Fruit fly (Drosophila melanogaster) whole organism, embryonic: Measurements from ENCODE around the gene CG7342.

Experiments
- ATbp ChIP-seq: fragments of 200-800 bp; sonication (Bioruptor generic); optimal IDR thresholded peaks from 2 replicates; lab custom pipeline; 2017; ENCODE audit warnings: missing biosample characterization, mild to moderate bottlenecking, missing genetic modification characterization, missing genetic modification reagents
- Aef1 ChIP-seq: fragments of 200-800 bp; sonication (Bioruptor generic); IDR thresholded peaks from 3 replicates; pipeline ENCODE4 v1.3.6; 2022; ENCODE audit warnings: missing biosample characterization, missing genetic modification characterization
- Antp ChIP-seq: fragments of 200-800 bp; sonication (Bioruptor generic); optimal IDR thresholded peaks from 3 replicates; lab custom pipeline; 2016; ENCODE audit warnings: missing biosample characterization, missing genetic modification characterization
- Atf-2 ChIP-seq: fragments of 200-800 bp; sonication (Bioruptor generic); optimal IDR thresholded peaks from 2 replicates; lab custom pipeline; 2016; ENCODE audit warnings: missing biosample characterization, missing genetic modification characterization
- CG10462 ChIP-seq: fragments of 200-800 bp; sonication (Bioruptor generic); optimal IDR thresholded peaks from 2 replicates; lab custom pipeline; 2016; ENCODE audit warnings: missing biosample characterization, missing genetic modification characterization
- CG10654 ChIP-seq: fragments of 200-800 bp; sonication (Bioruptor generic); optimal IDR thresholded peaks from 2 replicates; lab custom pipeline; 2016; ENCODE audit warnings: missing biosample characterization, missing genetic modification characterization
- CG11560 ChIP-seq: fragments of 200-800 bp; sonication (Bioruptor generic); IDR thresholded peaks from 3 replicates; pipeline ENCODE4 v1.3.6; 2022; ENCODE audit warnings: missing biosample characterization, missing genetic modification characterization
- CG12071 ChIP-seq: fragments of 200-800 bp; sonication (Bioruptor generic); optimal IDR thresholded peaks from 3 replicates; lab custom pipeline; 2018; ENCODE audit warnings: missing biosample characterization, mild to moderate bottlenecking, missing genetic modification characterization
- CG13775 ChIP-seq: fragments of 200-800 bp; sonication (Bioruptor generic); optimal IDR thresholded peaks from 3 replicates; lab custom pipeline; 2017; ENCODE audit warnings: missing biosample characterization, mild to moderate bottlenecking, missing genetic modification characterization
- CG2712 ChIP-seq: fragments of 200-800 bp; optimal IDR thresholded peaks from 3 replicates; lab custom pipeline; 2019; ENCODE audit warnings: missing biosample characterization, mild to moderate bottlenecking, missing genetic modification characterization, moderate library complexity
- CG3065 ChIP-seq: fragments of 200-800 bp; sonication (Bioruptor generic); optimal IDR thresholded peaks from 2 replicates; lab custom pipeline; 2016; ENCODE audit warnings: missing biosample characterization, missing genetic modification characterization
- CG5180 ChIP-seq: fragments of 200-800 bp; sonication (Bioruptor generic); optimal IDR thresholded peaks from 3 replicates; lab custom pipeline; 2017; ENCODE audit warnings: missing biosample characterization, missing genetic modification characterization, mild to moderate bottlenecking, moderate library complexity, missing genetic modification reagents
- CG6689 ChIP-seq: fragments of 200-800 bp; sonication (Bioruptor generic); IDR thresholded peaks from 2 replicates; pipeline ENCODE4 v1.3.6; 2022; ENCODE audit warnings: missing biosample characterization, missing genetic modification characterization
- CG7745 ChIP-seq: fragments of 200-800 bp; sonication (Bioruptor generic); optimal IDR thresholded peaks from 2 replicates; lab custom pipeline; 2018; ENCODE audit warnings: missing biosample characterization, mild to moderate bottlenecking, missing genetic modification characterization, moderate library complexity
- CG7987 ChIP-seq: fragments of 200-800 bp; sonication (Bioruptor generic); optimal IDR thresholded peaks from 2 replicates; lab custom pipeline; 2018; ENCODE audit warnings: missing biosample characterization, mild to moderate bottlenecking, missing genetic modification characterization, moderate library complexity
- CG8290 ChIP-seq, 3 experiments: fragments of 200-800 bp; sonication (Bioruptor generic); optimal IDR thresholded peaks; 2 replicates each; lab custom pipeline; 2016 to 2019; ENCODE audit warnings: missing biosample characterization in 3 of 3, missing genetic modification characterization in 3 of 3, mild to moderate bottlenecking in 2 of 3, moderate library complexity in 1 of 3
- CG9215 ChIP-seq: fragments of 200-800 bp; sonication (Bioruptor generic); IDR thresholded peaks from 2 replicates; pipeline ENCODE4 v1.3.6; 2022; ENCODE audit warnings: missing biosample characterization, missing genetic modification characterization
- CG9817 ChIP-seq: fragments of 200-800 bp; sonication (Bioruptor generic); optimal IDR thresholded peaks from 2 replicates; lab custom pipeline; 2018; ENCODE audit warnings: missing biosample characterization, mild to moderate bottlenecking, missing genetic modification characterization, moderate library complexity
- CG9932 ChIP-seq: fragments of 200-800 bp; sonication (Bioruptor generic); IDR thresholded peaks from 2 replicates; pipeline ENCODE4 v1.3.6; 2022; ENCODE audit warnings: missing biosample characterization, missing genetic modification characterization
- Dll ChIP-seq: fragments of 200-800 bp; sonication (Bioruptor generic); IDR thresholded peaks from 4 replicates; pipeline ENCODE4 v1.3.6; 2022; ENCODE audit warnings: missing biosample characterization, missing genetic modification characterization; ENCODE audit not compliant: partially characterized antibody
- Ets97D ChIP-seq: fragments of 200-800 bp; sonication (Bioruptor generic); optimal IDR thresholded peaks from 3 replicates; lab custom pipeline; 2016; ENCODE audit warnings: missing biosample characterization, missing genetic modification characterization
- H15 ChIP-seq: fragments of 200-800 bp; sonication (Bioruptor generic); IDR thresholded peaks from 3 replicates; pipeline ENCODE4 v1.3.6; 2022; ENCODE audit warnings: missing biosample characterization, missing genetic modification characterization
- Kr ChIP-seq: fragments of 200-800 bp; sonication (Bioruptor generic); optimal IDR thresholded peaks from 2 replicates; lab custom pipeline; 2017; ENCODE audit warnings: missing biosample characterization, mild to moderate bottlenecking, missing genetic modification characterization
- Lim3 ChIP-seq: fragments of 200-800 bp; sonication (Bioruptor generic); IDR thresholded peaks from 2 replicates; pipeline ENCODE4 v1.3.6; 2022; ENCODE audit warnings: missing biosample characterization, missing genetic modification characterization
- Mad ChIP-seq: fragments of 200-800 bp; sonication (Bioruptor generic); optimal IDR thresholded peaks from 2 replicates; lab custom pipeline; 2016; ENCODE audit warnings: missing biosample characterization, missing genetic modification characterization
- Ravus ChIP-seq: fragments of 200-800 bp; sonication (Bioruptor generic); IDR thresholded peaks from 2 replicates; pipeline ENCODE4 v1.3.6; 2022; ENCODE audit warnings: missing biosample characterization, missing genetic modification characterization
- Sry-β ChIP-seq: fragments of 200-800 bp; sonication (Bioruptor generic); optimal IDR thresholded peaks from 2 replicates; lab custom pipeline; 2018; ENCODE audit warnings: missing biosample characterization, mild to moderate bottlenecking, missing genetic modification characterization, moderate library complexity
- Sry-δ ChIP-seq: fragments of 200-800 bp; sonication (Bioruptor generic); optimal IDR thresholded peaks from 2 replicates; lab custom pipeline; 2016; ENCODE audit warnings: missing biosample characterization, missing genetic modification characterization
- Taf1 ChIP-seq: fragments of 200-800 bp; sonication (Bioruptor generic); IDR thresholded peaks from 2 replicates; pipeline ENCODE4 v1.3.6; 2022; ENCODE audit warnings: missing biosample characterization, missing genetic modification characterization
- abd-A ChIP-seq: fragments of 200-800 bp; sonication (Bioruptor generic); optimal IDR thresholded peaks from 3 replicates; lab custom pipeline; 2019; ENCODE audit warnings: missing biosample characterization, mild to moderate bottlenecking, missing genetic modification characterization, moderate library complexity
- ap ChIP-seq: fragments of 200-800 bp; sonication (Bioruptor generic); IDR thresholded peaks from 2 replicates; pipeline ENCODE4 v1.3.6; 2022; ENCODE audit warnings: missing biosample characterization, missing genetic modification characterization
- bbx ChIP-seq: fragments of 200-800 bp; sonication (Bioruptor generic); IDR thresholded peaks from 2 replicates; pipeline ENCODE4 v1.3.6; 2022; ENCODE audit warnings: missing biosample characterization, missing genetic modification characterization; ENCODE audit not compliant: partially characterized antibody
- btn ChIP-seq: fragments of 200-800 bp; sonication (Bioruptor generic); optimal IDR thresholded peaks from 2 replicates; lab custom pipeline; 2016; ENCODE audit warnings: missing biosample characterization, missing genetic modification characterization
- cas ChIP-seq: fragments of 200-800 bp; sonication (Bioruptor generic); IDR thresholded peaks from 2 replicates; pipeline ENCODE4 v1.3.6; 2022; ENCODE audit warnings: missing biosample characterization, missing genetic modification characterization
- fd102C ChIP-seq: fragments of 200-800 bp; sonication (Bioruptor generic); optimal IDR thresholded peaks from 2 replicates; lab custom pipeline; 2018; ENCODE audit warnings: missing biosample characterization, mild to moderate bottlenecking, missing genetic modification characterization, moderate library complexity
- grn ChIP-seq: fragments of 200-800 bp; sonication (Bioruptor generic); optimal IDR thresholded peaks from 3 replicates; lab custom pipeline; 2017; ENCODE audit warnings: missing biosample characterization, missing genetic modification characterization
- gsb-n ChIP-seq: fragments of 200-800 bp; sonication (Bioruptor generic); optimal IDR thresholded peaks from 3 replicates; lab custom pipeline; 2018; ENCODE audit warnings: missing biosample characterization, mild to moderate bottlenecking, missing genetic modification characterization
- jumu ChIP-seq: fragments of 200-800 bp; sonication (Bioruptor generic); optimal IDR thresholded peaks from 3 replicates; lab custom pipeline; 2016; ENCODE audit warnings: missing biosample characterization, missing genetic modification characterization
- klu ChIP-seq: fragments of 200-800 bp; sonication (Bioruptor generic); IDR thresholded peaks from 2 replicates; pipeline ENCODE4 v1.3.6; 2022; ENCODE audit warnings: missing biosample characterization, missing genetic modification characterization
- lbe ChIP-seq: fragments of 200-800 bp; sonication (Bioruptor generic); optimal IDR thresholded peaks from 2 replicates; lab custom pipeline; 2016; ENCODE audit warnings: missing biosample characterization, mild to moderate bottlenecking, missing genetic modification characterization
- mirr ChIP-seq: fragments of 200-800 bp; sonication (Bioruptor generic); optimal IDR thresholded peaks from 3 replicates; lab custom pipeline; 2018; ENCODE audit warnings: missing biosample characterization, mild to moderate bottlenecking, missing genetic modification characterization
- run ChIP-seq: fragments of 200-800 bp; sonication (Bioruptor generic); optimal IDR thresholded peaks from 3 replicates; lab custom pipeline; 2018; ENCODE audit warnings: missing biosample characterization, mild to moderate bottlenecking, missing genetic modification characterization
- sna ChIP-seq: fragments of 200-800 bp; sonication (Bioruptor generic); IDR thresholded peaks from 2 replicates; pipeline ENCODE4 v1.3.6; 2022; ENCODE audit warnings: missing biosample characterization, missing genetic modification characterization; ENCODE audit not compliant: partially characterized antibody
- sob ChIP-seq: fragments of 200-800 bp; sonication (Bioruptor generic); IDR thresholded peaks from 2 replicates; pipeline ENCODE4 v1.3.6; 2022; ENCODE audit warnings: missing biosample characterization, missing genetic modification characterization
- sr ChIP-seq: fragments of 200-800 bp; sonication (Bioruptor generic); IDR thresholded peaks from 3 replicates; pipeline ENCODE4 v1.3.6; 2022; ENCODE audit warnings: missing biosample characterization, missing genetic modification characterization
- tin ChIP-seq: fragments of 200-800 bp; sonication (Bioruptor generic); optimal IDR thresholded peaks from 3 replicates; lab custom pipeline; 2016; ENCODE audit warnings: missing biosample characterization, missing genetic modification characterization
- trem ChIP-seq: fragments of 200-800 bp; optimal IDR thresholded peaks from 3 replicates; lab custom pipeline; 2019; ENCODE audit warnings: missing biosample characterization, mild to moderate bottlenecking, missing genetic modification characterization, moderate library complexity
- tup ChIP-seq: fragments of 200-800 bp; sonication (Bioruptor generic); optimal IDR thresholded peaks from 2 replicates; lab custom pipeline; 2016; ENCODE audit warnings: missing biosample characterization, mild to moderate bottlenecking, missing genetic modification characterization, moderate library complexity
- unpg ChIP-seq: fragments of 200-800 bp; sonication (Bioruptor generic); optimal IDR thresholded peaks from 3 replicates; lab custom pipeline; 2018; ENCODE audit warnings: missing biosample characterization, mild to moderate bottlenecking, missing genetic modification characterization, moderate library complexity
- zen2 ChIP-seq: fragments of 200-800 bp; sonication (Bioruptor generic); IDR thresholded peaks from 3 replicates; pipeline ENCODE4 v1.3.6; 2022; ENCODE audit warnings: missing biosample characterization, missing genetic modification characterization; ENCODE audit not compliant: partially characterized antibody

CG7342 gene

DNA sequence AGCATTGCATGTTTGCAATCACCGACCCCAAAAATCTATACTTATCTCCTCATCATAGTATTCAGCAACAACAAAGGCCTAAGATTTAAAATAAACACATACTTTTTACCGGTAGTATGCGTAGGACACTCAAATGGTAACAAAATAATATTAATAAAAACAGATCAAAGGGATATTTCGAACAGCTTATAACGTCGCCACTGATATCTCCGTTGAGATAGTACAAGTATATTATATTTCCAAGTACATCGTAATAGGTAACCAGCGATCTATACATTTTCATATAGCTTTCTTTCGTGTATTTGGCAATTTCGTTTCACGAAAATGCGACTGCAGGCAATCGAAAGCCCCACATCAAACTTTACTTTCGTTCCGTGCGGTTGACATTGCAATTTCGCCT is at the start of gene CG7342:
TSS of gene CG7342 (plus strand) at position 380 of the 400 bp plus-strand sequence.
- TF ChIP-seq Antp (GFP tag; lab: Kevin White, UChicago): no peak
- peak; percentile 53 for TF ChIP-seq lbe (GFP tag; lab: Kevin White, UChicago)
- TF ChIP-seq, all 482 proteins: peak for 1

DNA sequence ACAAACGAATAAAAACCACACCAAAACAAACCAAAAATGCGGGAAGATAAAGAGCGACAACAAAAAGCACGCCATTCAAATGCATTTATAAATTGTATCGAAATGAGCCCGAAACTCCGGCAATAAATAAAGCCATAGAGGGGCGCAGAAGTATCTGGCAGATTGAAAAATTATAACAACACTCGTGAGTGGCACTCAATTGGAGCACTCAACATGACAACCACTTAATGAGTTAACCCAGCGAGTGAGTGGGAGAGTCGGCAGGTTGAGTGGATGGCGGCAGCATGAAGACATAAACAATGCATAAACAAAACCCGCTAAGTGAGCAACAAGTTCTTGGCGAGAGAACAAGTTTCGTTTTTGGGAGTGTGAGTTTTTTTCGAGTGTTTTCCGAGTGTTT is 34.4 kb upstream of the CG7342 start:
- no peak for TF ChIP-seq CG8290 (GFP tag; optimal IDR thresholded peaks at IDR 0.05; lab: Kevin White, UChicago)
- TF ChIP-seq CG8290 (tag; optimal IDR thresholded peaks at IDR 0.05; lab: Kevin White, UChicago): no peak
- no peak for TF ChIP-seq CG13775 (GFP tag; lab: Kevin White, UChicago)
- TF ChIP-seq CG7745: no peak
- no peak for TF ChIP-seq CG9932
- TF ChIP-seq Taf1 (GFP tag; lab: Robert Waterston, UW): no peak
- no peak for TF ChIP-seq Ets97D (GFP tag; lab: Kevin White, UChicago)
- TF ChIP-seq CG3065 (GFP tag; lab: Kevin White, UChicago): no peak
- no peak for TF ChIP-seq trem (tag; lab: Kevin White, UChicago)
- no peak for TF ChIP-seq CG12071 (GFP tag; lab: Kevin White, UChicago)
- no peak for TF ChIP-seq sob
- no peak for TF ChIP-seq CG2712
- peak; percentile 71 for TF ChIP-seq bbx (GFP tag; lab: Robert Waterston, UW)
- no peak for TF ChIP-seq unpg (GFP tag; lab: Kevin White, UChicago)
- TF ChIP-seq Kr (GFP tag; lab: Kevin White, UChicago): no peak
- TF ChIP-seq CG9215 (GFP tag; lab: Robert Waterston, UW): no peak
- TF ChIP-seq ATbp: no peak
- TF ChIP-seq jumu (GFP tag; lab: Kevin White, UChicago): no peak
- no peak for TF ChIP-seq gsb-n (tag; lab: Kevin White, UChicago)
- TF ChIP-seq CG9817 (tag; lab: Kevin White, UChicago): no peak
- no peak for TF ChIP-seq Sry-β
- no peak for TF ChIP-seq Sry-δ (GFP tag; lab: Kevin White, UChicago)
- no peak for TF ChIP-seq btn (GFP tag; lab: Kevin White, UChicago)
- no peak for TF ChIP-seq Aef1 (GFP tag; lab: Robert Waterston, UW)
- no peak for TF ChIP-seq CG7987 (GFP tag; lab: Kevin White, UChicago)
- peak; percentile 16 for TF ChIP-seq run (tag; lab: Kevin White, UChicago)
- TF ChIP-seq Atf-2: no peak
- TF ChIP-seq tup: no peak
- TF ChIP-seq H15 (GFP tag; lab: Robert Waterston, UW): no peak
- TF ChIP-seq abd-A (tag; lab: Kevin White, UChicago): peak; percentile 93
- TF ChIP-seq Lim3 (GFP tag; lab: Robert Waterston, UW): no peak
- TF ChIP-seq sr: no peak
- no peak for TF ChIP-seq cas (GFP tag; lab: Robert Waterston, UW)
- no peak for TF ChIP-seq klu
- no peak for TF ChIP-seq CG10654 (GFP tag; lab: Kevin White, UChicago)
- peak; percentile 51; the same call in 2 of the 4 replicates for TF ChIP-seq Dll
- TF ChIP-seq CG5180 (GFP tag; lab: Kevin White, UChicago): no peak
- TF ChIP-seq sna (GFP tag; lab: Robert Waterston, UW): peak; percentile 73
- no peak for TF ChIP-seq ap
- no peak for TF ChIP-seq tin
- no peak for TF ChIP-seq CG6689
- TF ChIP-seq mirr (GFP tag; lab: Kevin White, UChicago): no peak
- TF ChIP-seq CG11560 (tag; lab: Robert Waterston, UW): no peak
- no peak for TF ChIP-seq fd102C (GFP tag; lab: Kevin White, UChicago)
- no peak for TF ChIP-seq grn (GFP tag; lab: Kevin White, UChicago)
- TF ChIP-seq CG10462 (GFP tag; lab: Kevin White, UChicago): no peak
- TF ChIP-seq Mad: no peak
- TF ChIP-seq zen2 (GFP tag; lab: Robert Waterston, UW): peak; percentile 55; the same call in 1 of the 3 replicates
- TF ChIP-seq Ravus (GFP tag; lab: Robert Waterston, UW): no peak
